Worm (Caenorhabditis elegans) whole organism, mixed stage, embryonic: ENCODE results near the gene clec-26.

Experiments used
- ham-2 ChIP-seq: fragments of 200-800 bp; sonication (Bioruptor generic); optimal IDR thresholded peaks from 2 replicates; lab custom pipeline; 2018; ENCODE audit warnings: mild to moderate bottlenecking, missing genetic modification characterization, missing compliant biosample characterization
- lsy-2 ChIP-seq: fragments of 150-350 bp; optimal IDR thresholded peaks from 2 replicates; lab custom pipeline; 2014; ENCODE audit warnings: missing biosample characterization, missing genetic modification characterization
- nhr-237 ChIP-seq: fragments of 150-350 bp; optimal IDR thresholded peaks from 2 replicates; lab custom pipeline; 2014; ENCODE audit warnings: missing biosample characterization, missing genetic modification characterization
- nhr-76 ChIP-seq: sonication (generic microtip); optimal IDR thresholded peaks from 2 replicates; lab custom pipeline; 2017; ENCODE audit warnings: missing biosample characterization, missing genetic modification characterization
- snpc-4 ChIP-seq: fragments of 150-350 bp; optimal IDR thresholded peaks from 2 replicates; lab custom pipeline; 2014; ENCODE audit warnings: missing biosample characterization, missing genetic modification characterization

DNA sequence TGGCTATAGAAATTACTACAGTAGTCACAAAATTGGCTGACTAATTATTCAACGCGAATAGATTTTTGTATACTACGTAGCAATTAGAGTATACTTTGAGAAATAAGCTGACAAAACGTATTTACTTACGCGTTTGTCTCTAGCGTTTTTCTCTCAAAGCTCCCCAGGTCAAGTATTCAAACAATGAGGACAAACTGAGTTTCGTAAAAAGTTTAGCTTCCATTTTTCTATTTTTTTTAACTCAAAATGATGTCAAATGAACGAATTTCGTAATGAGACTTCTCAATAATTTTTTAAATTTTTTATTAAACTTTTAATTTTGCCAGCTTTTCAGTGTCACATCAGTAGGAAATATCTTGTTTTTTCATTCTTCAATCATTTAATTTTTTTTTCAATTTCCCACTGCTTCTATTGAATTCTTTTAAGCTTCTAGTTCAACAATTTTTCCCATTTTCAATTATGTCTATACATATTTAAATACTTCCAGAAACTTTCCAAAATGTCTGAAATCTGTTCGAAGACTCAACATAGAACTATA lies 40.4 kb downstream of the clec-26 start, which contains the start of the genes ifas-2 and fbxa-44:
- TF ChIP-seq ham-2 (GFP tag; lab: Kevin White, UChicago) (no peak), nhr-237 (no peak), nhr-76 (tag; lab: Kevin White, UChicago) (no peak), lsy-2 (tag; lab: Kevin White, UChicago) (no peak), snpc-4 (tag; lab: Kevin White, UChicago) (no peak)
